Fruit fly (Drosophila melanogaster) Kc167 (cell line): ENCODE results near the gene cbt.

Source experiments
- Myc ChIP-seq: fragments of >200 bp; optimal IDR thresholded peaks from 2 replicates; lab custom pipeline; 2017; ENCODE audit warnings: missing external identifiers
- Sin3A ChIP-seq: fragments of >200 bp; optimal IDR thresholded peaks from 2 replicates; lab custom pipeline; 2018; ENCODE audit warnings: missing external identifiers
- h ChIP-seq: fragments of >200 bp; optimal IDR thresholded peaks from 3 replicates; lab custom pipeline; 2018; ENCODE audit warnings: missing external identifiers
- psq ChIP-seq: fragments of >200 bp; optimal IDR thresholded peaks from 2 replicates; lab custom pipeline; 2017; ENCODE audit warnings: missing external identifiers
- ttk ChIP-seq: sonication (Bioruptor generic); optimal IDR thresholded peaks from 2 replicates; lab custom pipeline; 2017; ENCODE audit warnings: missing external identifiers

dm6 chr2L:510534-511014, 31.1 kb upstream of the cbt start:
- TF ChIP-seq psq (lab: Kevin White, UChicago): no peak
- TF ChIP-seq ttk (lab: Kevin White, UChicago): no peak
- TF ChIP-seq h (lab: Kevin White, UChicago): no peak
- TF ChIP-seq Sin3A (lab: Kevin White, UChicago): no peak
- TF ChIP-seq Myc (lab: Kevin White, UChicago): no peak
